Worm (Caenorhabditis elegans) whole organism, L3 larva: ENCODE results near the gene eri-5.

ENCODE experiments used
- ama-1 ChIP-seq: fragments of 150-350 bp; optimal IDR thresholded peaks from 2 replicates; lab custom pipeline; 2018
- ceh-28 ChIP-seq: fragments of 150-350 bp; optimal IDR thresholded peaks from 2 replicates; lab custom pipeline; 2014; ENCODE audit warnings: missing biosample characterization, missing genetic modification reagents, missing genetic modification characterization
- ceh-82 ChIP-seq: fragments of 150-350 bp; optimal IDR thresholded peaks from 2 replicates; lab custom pipeline; 2014; ENCODE audit warnings: missing biosample characterization, missing genetic modification characterization
- egl-27 ChIP-seq: sonication (generic microtip); optimal IDR thresholded peaks from 4 replicates; lab custom pipeline; 2017; ENCODE audit warnings: missing biosample characterization, missing genetic modification reagents, missing genetic modification characterization
- fkh-10 ChIP-seq: sonication (generic microtip); optimal IDR thresholded peaks from 2 replicates; lab custom pipeline; 2017; ENCODE audit warnings: missing biosample characterization, missing genetic modification reagents, missing genetic modification characterization
- nhr-12 ChIP-seq: fragments of 150-350 bp; optimal IDR thresholded peaks from 2 replicates; lab custom pipeline; 2014; ENCODE audit warnings: missing biosample characterization, missing genetic modification characterization
- nhr-237 ChIP-seq: fragments of 150-350 bp; optimal IDR thresholded peaks from 2 replicates; lab custom pipeline; 2014; ENCODE audit warnings: missing biosample characterization, missing genetic modification characterization
- nhr-77 ChIP-seq: fragments of 150-350 bp; optimal IDR thresholded peaks from 2 replicates; lab custom pipeline; 2014; ENCODE audit warnings: missing biosample characterization, missing genetic modification characterization
- snpc-4 ChIP-seq: fragments of 150-350 bp; optimal IDR thresholded peaks from 2 replicates; lab custom pipeline; 2014; ENCODE audit warnings: missing biosample characterization, missing genetic modification characterization
- unc-39 ChIP-seq: sonication (generic microtip); optimal IDR thresholded peaks from 4 replicates; lab custom pipeline; 2017; ENCODE audit warnings: missing biosample characterization, missing genetic modification characterization
- zag-1 ChIP-seq: fragments of 150-350 bp; optimal IDR thresholded peaks from 2 replicates; lab custom pipeline; 2014; ENCODE audit warnings: missing biosample characterization, missing genetic modification characterization

ce11 chrIV:2434366-2434765 is 43.7 kb downstream of the eri-5 start:
- TF ChIP-seq nhr-12 (tag; lab: Kevin White, UChicago) (no peak), snpc-4 (no peak), ama-1 (lab: Kevin White, UChicago) (no peak), unc-39 (no peak), zag-1 (tag; lab: Kevin White, UChicago) (no peak), ceh-28 (no peak), fkh-10 (no peak), nhr-237 (tag; lab: Kevin White, UChicago) (no peak), nhr-77 (tag; lab: Kevin White, UChicago) (no peak), egl-27 (tag; lab: Kevin White, UChicago) (no peak), ceh-82 (tag; lab: Kevin White, UChicago) (no peak)
